Worm (Caenorhabditis elegans) whole organism, L2 larva: Measurements from ENCODE around the gene ngn-1.

Experiments used
- F13H6.1 ChIP-seq: sonication (generic microtip); optimal IDR thresholded peaks from 2 replicates; lab custom pipeline; 2016; ENCODE audit warnings: missing genetic modification characterization, missing compliant biosample characterization
- ZK546.5 ChIP-seq: sonication (generic microtip); optimal IDR thresholded peaks from 2 replicates; lab custom pipeline; 2017; ENCODE audit warnings: missing biosample characterization, missing genetic modification characterization
- aly-2 ChIP-seq: fragments of 150-350 bp; optimal IDR thresholded peaks from 2 replicates; lab custom pipeline; 2014; ENCODE audit warnings: missing biosample characterization, missing genetic modification characterization
- ama-1 ChIP-seq: fragments of 150-350 bp; optimal IDR thresholded peaks from 2 replicates; lab custom pipeline; 2018; ENCODE audit warnings: inconsistent platforms
- blmp-1 ChIP-seq: sonication (generic microtip); optimal IDR thresholded peaks from 2 replicates; lab custom pipeline; 2017; ENCODE audit warnings: missing genetic modification characterization, mild to moderate bottlenecking, missing compliant biosample characterization, antibody characterized with exemption, moderate library complexity; ENCODE audit not compliant: insufficient read depth
- ceh-82 ChIP-seq: fragments of 150-350 bp; optimal IDR thresholded peaks from 2 replicates; lab custom pipeline; 2014; ENCODE audit warnings: missing biosample characterization, missing genetic modification characterization
- lin-11 ChIP-seq: fragments of 150-350 bp; sonication (generic microtip); optimal IDR thresholded peaks from 2 replicates; lab custom pipeline; 2014; ENCODE audit warnings: missing biosample characterization, missing genetic modification characterization, inconsistent platforms, mixed read lengths
- mdl-1 ChIP-seq, 2 experiments: fragments of 150-350 bp in 1 of 2; sonication (generic microtip) in 1 of 2; optimal IDR thresholded peaks; 2 replicates each; lab custom pipeline; 2017; ENCODE audit warnings: missing biosample characterization in 2 of 2, missing genetic modification characterization in 2 of 2
- nhr-237 ChIP-seq: fragments of 150-350 bp; optimal IDR thresholded peaks from 2 replicates; lab custom pipeline; 2014; ENCODE audit warnings: missing biosample characterization, missing genetic modification characterization
- nhr-25 ChIP-seq: fragments of 150-350 bp; sonication (generic microtip); optimal IDR thresholded peaks from 3 replicates; lab custom pipeline; 2014; ENCODE audit warnings: missing biosample characterization, missing genetic modification characterization
- skn-1 ChIP-seq: sonication (generic microtip); optimal IDR thresholded peaks from 2 replicates; lab custom pipeline; 2017; ENCODE audit warnings: missing biosample characterization, missing genetic modification characterization
- snpc-4 ChIP-seq: fragments of 150-350 bp; optimal IDR thresholded peaks from 2 replicates; lab custom pipeline; 2014; ENCODE audit warnings: missing biosample characterization, missing genetic modification characterization
- unc-62 ChIP-seq: fragments of 150-350 bp; optimal IDR thresholded peaks from 2 replicates; lab custom pipeline; 2014; ENCODE audit warnings: missing biosample characterization, missing genetic modification reagents, missing genetic modification characterization
- ztf-11 ChIP-seq: sonication (generic microtip); optimal IDR thresholded peaks from 2 replicates; lab custom pipeline; 2017; ENCODE audit warnings: missing biosample characterization, missing genetic modification characterization

DNA sequence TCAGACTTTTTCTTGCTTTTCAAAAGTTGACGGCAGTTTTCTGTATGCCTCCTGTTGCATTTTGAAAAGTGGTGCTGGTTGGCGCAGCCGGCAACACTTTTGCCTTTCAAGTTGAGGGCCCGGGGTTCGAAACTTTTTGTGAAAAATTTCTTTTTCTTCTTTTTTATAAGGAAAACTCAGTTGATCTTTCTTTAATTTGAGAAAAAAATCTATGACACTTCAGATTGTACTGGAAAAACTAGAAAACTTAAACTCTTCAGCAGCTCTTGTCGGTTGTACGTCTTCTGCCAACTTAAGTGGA, 36.8 kb upstream of the ngn-1 start:
- TF ChIP-seq ztf-11 (tag; lab: Kevin White, UChicago) (no peak), ZK546.5 (no peak), nhr-237 (tag; lab: Kevin White, UChicago) (no peak), lin-11 (tag; lab: Kevin White, UChicago) (no peak), ama-1 (lab: Kevin White, UChicago) (no peak), skn-1 (tag; lab: Kevin White, UChicago) (no peak), unc-62 (GFP tag; lab: Kevin White, UChicago) (no peak), ceh-82 (no peak), nhr-25 (no peak), aly-2 (no peak), blmp-1 (no peak), mdl-1 (tag; optimal IDR thresholded peaks at IDR 0.05; lab: Kevin White, UChicago) (no peak), snpc-4 (no peak), F13H6.1 (no peak)
